Fruit fly (Drosophila melanogaster): ENCODE measurements around the gene CG13318.

The CG13318 gene

dm6 chr3R:8808518-8808921, 36.0 kb upstream of the CG13318 start (continued):
- TF ChIP-seq PHDP (tag; optimal IDR thresholded peaks at IDR 0.05) (peak; percentile 51), sisA (GFP tag; IDR thresholded peaks at IDR 0.05) (peak; percentile 32; the same call in 1 of the 2 replicates), CG10431 (GFP tag; optimal IDR thresholded peaks at IDR 0.05) (peak; percentile 29), Optix (GFP tag; IDR thresholded peaks at IDR 0.05) (no peak), CG6272 (GFP tag; IDR thresholded peaks at IDR 0.05) (peak; percentile 27; the same call in 1 of the 2 replicates), CG6765 (GFP tag; optimal IDR thresholded peaks at IDR 0.05) (peak; percentile 35), CG31224 (GFP tag; IDR thresholded peaks at IDR 0.05) (0 out of 2 replicates have a peak, but pooled peaks have one; percentile 38), ind (GFP tag; optimal IDR thresholded peaks at IDR 0.05) (peak; percentile 42), C15 (GFP tag; IDR thresholded peaks at IDR 0.05) (no peak), ap (GFP tag; IDR thresholded peaks at IDR 0.05) (no peak), CG10274 (GFP tag; optimal IDR thresholded peaks at IDR 0.05) (peak; percentile 5), CG6791 (GFP tag; IDR thresholded peaks at IDR 0.05; ENCODE audit: partially characterized antibody) (no peak), al (GFP tag; IDR thresholded peaks at IDR 0.05) (no peak), CG7839 (tag; optimal IDR thresholded peaks at IDR 0.05) (peak; percentile 80), tup (GFP tag; optimal IDR thresholded peaks at IDR 0.05) (peak; percentile 18), CG7357 (GFP tag; IDR thresholded peaks at IDR 0.05) (peak; percentile 57; the same call in 1 of the 3 replicates), CG11398 (GFP tag; optimal IDR thresholded peaks at IDR 0.05) (peak; percentile 17), zen (tag; optimal IDR thresholded peaks at IDR 0.05) (peak; percentile 97), CG18599 (GFP tag; optimal IDR thresholded peaks at IDR 0.05) (peak; percentile 40), gem (tag; optimal IDR thresholded peaks at IDR 0.05) (peak; percentile 91), grn (GFP tag; optimal IDR thresholded peaks at IDR 0.05) (peak; percentile 73), Rx (GFP tag; IDR thresholded peaks at IDR 0.05) (no peak), gsb-n (tag; optimal IDR thresholded peaks at IDR 0.05) (peak; percentile 85), Mrtf (GFP tag; IDR thresholded peaks at IDR 0.05) (no peak), CG3995 (GFP tag; optimal IDR thresholded peaks at IDR 0.05) (no peak), vvl (GFP tag; IDR thresholded peaks at IDR 0.05) (peak; percentile 72), CG16863 (GFP tag; optimal IDR thresholded peaks at IDR 0.05) (peak; percentile 61), CHES-1-like (GFP tag; optimal IDR thresholded peaks at IDR 0.05) (peak; percentile 24), sr (GFP tag; IDR thresholded peaks at IDR 0.05) (no peak), CG11093 (GFP tag; IDR thresholded peaks at IDR 0.05) (0 out of 3 replicates have a peak, but pooled peaks have one; percentile 23), unc-4 (GFP tag; IDR thresholded peaks at IDR 0.05; ENCODE audit: partially characterized antibody) (no peak), Pdp1 (GFP tag; optimal IDR thresholded peaks at IDR 0.05) (peak; percentile 36 to 57), scrt (GFP tag; optimal IDR thresholded peaks at IDR 0.05) (peak; percentile 23), crp (GFP tag; optimal IDR thresholded peaks at IDR 0.05) (peak; percentile 6 to 26), trem (tag; optimal IDR thresholded peaks at IDR 0.05) (peak; percentile 91), zf30C (GFP tag; optimal IDR thresholded peaks at IDR 0.05) (peak; percentile 100), Ptx1 (GFP tag; IDR thresholded peaks at IDR 0.05) (peak; percentile 40; the same call in 1 of the 2 replicates), fd102C (GFP tag; optimal IDR thresholded peaks at IDR 0.05) (peak; percentile 94), CG2129 (GFP tag; IDR thresholded peaks at IDR 0.05; ENCODE audit: partially characterized antibody) (no peak), CG15696 (tag; optimal IDR thresholded peaks at IDR 0.05) (peak; percentile 99), CG11695 (GFP tag; IDR thresholded peaks at IDR 0.05) (peak; percentile 27; the same call in 1 of the 3 replicates), disco-r (GFP tag; optimal IDR thresholded peaks at IDR 0.05) (peak; percentile 51), CG13624 (GFP tag; optimal IDR thresholded peaks at IDR 0.05) (peak; percentile 20), CG14710 (tag; optimal IDR thresholded peaks at IDR 0.05) (peak; percentile 95), pfk (GFP tag; optimal IDR thresholded peaks at IDR 0.05) (no peak), CG12155 (GFP tag; optimal IDR thresholded peaks at IDR 0.05) (peak; percentile 41), Hr39 (optimal IDR thresholded peaks at IDR 0.05) (no peak), Six4 (GFP tag; optimal IDR thresholded peaks at IDR 0.05) (peak; percentile 56), zen2 (GFP tag; IDR thresholded peaks at IDR 0.05; ENCODE audit: partially characterized antibody) (no peak), nerfin-1 (tag; optimal IDR thresholded peaks at IDR 0.05) (peak; percentile 83), Dref (GFP tag; IDR thresholded peaks at IDR 0.05) (no peak)

All from whole organism, embryonic.